Worm (Caenorhabditis elegans): ENCODE results near the gene R04B3.3.

DNA sequence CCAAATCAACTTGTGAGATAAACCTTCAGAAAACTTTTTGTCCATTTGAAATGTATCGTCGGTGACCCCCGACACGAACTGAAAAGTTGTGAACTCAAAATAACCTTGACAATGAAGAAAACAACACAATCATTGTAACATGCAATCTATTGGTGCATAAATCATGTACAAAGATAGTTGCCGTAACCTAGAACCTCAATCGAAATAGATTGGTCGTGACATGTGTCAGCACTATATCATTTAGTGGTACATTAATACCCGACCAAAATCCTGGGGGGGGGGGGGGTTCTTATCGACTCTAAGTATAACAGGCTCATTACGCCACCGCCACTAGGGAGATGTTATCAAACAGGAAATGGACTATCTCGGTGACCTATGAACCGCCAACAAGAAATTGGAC, 48.8 kb downstream of the R04B3.3 start:
- TF ChIP-seq K02D7.2 (tag; optimal IDR thresholded peaks at IDR 0.05) (no peak), ceh-30 (tag; optimal IDR thresholded peaks at IDR 0.05) (no peak), ceh-9 (tag; optimal IDR thresholded peaks at IDR 0.05) (no peak), ref-2 (tag; optimal IDR thresholded peaks at IDR 0.05) (no peak), sdc-2 (tag; optimal IDR thresholded peaks at IDR 0.05) (no peak), pha-4 (tag; optimal IDR thresholded peaks at IDR 0.05) (no peak), ets-4 (tag; optimal IDR thresholded peaks at IDR 0.05) (no peak), hlh-8 (tag; optimal IDR thresholded peaks at IDR 0.05) (no peak), nhr-11 (tag; optimal IDR thresholded peaks at IDR 0.05) (no peak), ceh-19 (GFP tag; optimal IDR thresholded peaks at IDR 0.05) (no peak), pha-2 (tag; optimal IDR thresholded peaks at IDR 0.05) (no peak), nfya-1 (tag; optimal IDR thresholded peaks at IDR 0.05) (no peak)

All from whole organism, late embryonic.